Worm (Caenorhabditis elegans) whole organism, midembryonic: ENCODE data around the gene rbm-25.

Experiments
- T22C8.4 ChIP-seq: fragments of 200-800 bp; sonication (Bioruptor generic); IDR thresholded peaks from 2 replicates; pipeline ENCODE4 v1.3.6; 2022; ENCODE audit warnings: missing genetic modification characterization, missing compliant biosample characterization
- cog-1 ChIP-seq: sonication (generic microtip); optimal IDR thresholded peaks from 2 replicates; lab custom pipeline; 2016; ENCODE audit warnings: missing genetic modification characterization, missing compliant biosample characterization
- flt-1 ChIP-seq: fragments of 200-800 bp; sonication (Bioruptor generic); IDR thresholded peaks from 2 replicates; pipeline ENCODE4 v1.3.6; 2022; ENCODE audit warnings: missing genetic modification characterization, missing compliant biosample characterization
- klf-2 ChIP-seq: fragments of 200-800 bp; sonication (Bioruptor generic); conservative IDR thresholded peaks from 2 replicates; pipeline ENCODE4 v1.3.6; 2022; ENCODE audit warnings: missing genetic modification reagents, missing genetic modification characterization, missing compliant biosample characterization
- med-1 ChIP-seq: sonication (generic microtip); optimal IDR thresholded peaks from 2 replicates; lab custom pipeline; 2017; ENCODE audit warnings: missing genetic modification characterization, mild to moderate bottlenecking, missing compliant biosample characterization, antibody characterized with exemption, missing genetic modification reagents; ENCODE audit not compliant: insufficient read depth
- ref-1 ChIP-seq: fragments of 200-800 bp; sonication (Bioruptor generic); conservative IDR thresholded peaks from 2 replicates; pipeline ENCODE4 v1.3.6; 2022; ENCODE audit warnings: missing genetic modification reagents, missing genetic modification characterization, missing compliant biosample characterization
- tab-1 ChIP-seq: fragments of 200-800 bp; sonication (Bioruptor generic); IDR thresholded peaks from 2 replicates; pipeline ENCODE4 v1.3.6; 2022; ENCODE audit warnings: missing genetic modification characterization, missing compliant biosample characterization
- ztf-23 ChIP-seq: fragments of 200-800 bp; sonication (Bioruptor generic); IDR thresholded peaks from 2 replicates; pipeline ENCODE4 v1.3.6; 2022; ENCODE audit warnings: missing genetic modification reagents, missing genetic modification characterization, missing compliant biosample characterization
- ztf-29 ChIP-seq: fragments of 200-800 bp; sonication (Bioruptor generic); IDR thresholded peaks from 2 replicates; pipeline ENCODE4 v1.3.6; 2022; ENCODE audit warnings: missing genetic modification reagents, missing genetic modification characterization, missing compliant biosample characterization

Gene rbm-25

ce11 chrV:12550036-12550626 lies 52.1 kb downstream of the rbm-25 start, which contains the start of gene F45D3.3:
Gene F45D3.3, minus strand, starts transcription at chrV:12550385.
- TF ChIP-seq ztf-23 (no peak), klf-2 (GFP tag; lab: Robert Waterston, UW) (no peak), tab-1 (GFP tag; lab: Robert Waterston, UW) (no peak), ztf-29 (GFP tag; lab: Robert Waterston, UW) (no peak), flt-1 (GFP tag; lab: Robert Waterston, UW) (no peak), T22C8.4 (GFP tag; lab: Robert Waterston, UW) (no peak), ref-1 (GFP tag; lab: Robert Waterston, UW) (no peak), cog-1 (tag; lab: Kevin White, UChicago) (no peak), med-1 (GFP tag; lab: Kevin White, UChicago) (no peak)

- no peak for TF ChIP-seq med-1 (GFP tag; lab: Kevin White, UChicago)
- TF ChIP-seq ztf-29 (GFP tag; lab: Robert Waterston, UW): no peak
- no peak for TF ChIP-seq T22C8.4 (GFP tag; lab: Robert Waterston, UW)
- no peak for TF ChIP-seq flt-1 (GFP tag; lab: Robert Waterston, UW)
- no peak for TF ChIP-seq klf-2 (GFP tag; lab: Robert Waterston, UW)
- no peak for TF ChIP-seq tab-1 (GFP tag; lab: Robert Waterston, UW)
- TF ChIP-seq ref-1 (GFP tag; lab: Robert Waterston, UW): no peak
- no peak for TF ChIP-seq ztf-23
- no peak for TF ChIP-seq cog-1 (tag; lab: Kevin White, UChicago)
Measured at ce11 chrV:12550755-12551154, 52.7 kb downstream of the rbm-25 start.

- no peak for TF ChIP-seq cog-1 (tag; lab: Kevin White, UChicago)
- no peak for TF ChIP-seq ztf-23
- TF ChIP-seq ref-1 (GFP tag; lab: Robert Waterston, UW): no peak
- no peak for TF ChIP-seq ztf-29 (GFP tag; lab: Robert Waterston, UW)
- no peak for TF ChIP-seq tab-1 (GFP tag; lab: Robert Waterston, UW)
- TF ChIP-seq T22C8.4 (GFP tag; lab: Robert Waterston, UW): no peak
- no peak for TF ChIP-seq flt-1 (GFP tag; lab: Robert Waterston, UW)
- TF ChIP-seq med-1 (GFP tag; lab: Kevin White, UChicago): no peak
- no peak for TF ChIP-seq klf-2 (GFP tag; lab: Robert Waterston, UW)
Measured at ce11 chrV:12551638-12552478, 53.8 kb downstream of the rbm-25 start.

- TF ChIP-seq ztf-29 (GFP tag; lab: Robert Waterston, UW) (no peak), klf-2 (GFP tag; lab: Robert Waterston, UW) (no peak), ztf-23 (no peak)
Measured at ce11 chrV:12552671-12553212, 54.7 kb downstream of the rbm-25 start, which contains the start of gene F45D3.4. Gene F45D3.4, minus strand, starts transcription at chrV:12553191.
